Worm (Caenorhabditis elegans) whole organism, L4 larva: Measurements from ENCODE around the gene acd-4.

Experiments
- F49E8.2 ChIP-seq: sonication (generic microtip); optimal IDR thresholded peaks from 2 replicates; lab custom pipeline; 2016; ENCODE audit warnings: missing compliant biosample characterization, mild to moderate bottlenecking, missing genetic modification characterization, borderline replicate concordance
- ama-1 ChIP-seq: fragments of 150-350 bp; optimal IDR thresholded peaks from 2 replicates; lab custom pipeline; 2014; ENCODE audit warnings: inconsistent platforms, mixed read lengths
- ces-1 ChIP-seq: fragments of 150-350 bp; sonication (generic microtip); optimal IDR thresholded peaks from 4 replicates; lab custom pipeline; 2014; ENCODE audit warnings: missing biosample characterization, missing genetic modification reagents, missing genetic modification characterization
- fos-1 ChIP-seq: fragments of 150-350 bp; optimal IDR thresholded peaks from 2 replicates; lab custom pipeline; 2014; ENCODE audit warnings: missing biosample characterization, missing genetic modification characterization
- lin-13 ChIP-seq: fragments of 150-350 bp; optimal IDR thresholded peaks from 2 replicates; lab custom pipeline; 2014; ENCODE audit warnings: missing biosample characterization, missing genetic modification reagents, missing genetic modification characterization
- lin-39 ChIP-seq: fragments of 150-350 bp; optimal IDR thresholded peaks from 2 replicates; lab custom pipeline; 2014; ENCODE audit warnings: missing biosample characterization, missing genetic modification reagents, missing genetic modification characterization
- nhr-102 ChIP-seq: sonication (generic microtip); optimal IDR thresholded peaks from 2 replicates; lab custom pipeline; 2016; ENCODE audit warnings: mild to moderate bottlenecking, missing genetic modification characterization, moderate library complexity, missing compliant biosample characterization
- nhr-11 ChIP-seq: fragments of 150-350 bp; optimal IDR thresholded peaks from 2 replicates; lab custom pipeline; 2014; ENCODE audit warnings: missing biosample characterization, missing genetic modification characterization
- php-3 ChIP-seq: fragments of 200-800 bp; sonication (Bioruptor generic); IDR thresholded peaks from 2 replicates; pipeline ENCODE4 v1.3.6; 2022; ENCODE audit warnings: missing genetic modification reagents, missing genetic modification characterization, missing compliant biosample characterization
- pqm-1 ChIP-seq: sonication (generic microtip); optimal IDR thresholded peaks from 2 replicates; lab custom pipeline; 2017; ENCODE audit warnings: missing biosample characterization, missing genetic modification characterization
- sdz-12 ChIP-seq: fragments of 200-800 bp; sonication (Bioruptor generic); optimal IDR thresholded peaks from 2 replicates; lab custom pipeline; 2018; ENCODE audit warnings: mild to moderate bottlenecking, missing genetic modification characterization, missing compliant biosample characterization
- snpc-4 ChIP-seq: fragments of 150-350 bp; optimal IDR thresholded peaks from 2 replicates; lab custom pipeline; 2014; ENCODE audit warnings: missing biosample characterization, missing genetic modification characterization
- zip-11 ChIP-seq: fragments of 200-800 bp; sonication (Bioruptor generic); IDR thresholded peaks from 2 replicates; pipeline ENCODE4 v1.3.6; 2022; ENCODE audit warnings: missing genetic modification characterization, missing compliant biosample characterization
- ztf-11 ChIP-seq: fragments of 150-350 bp; optimal IDR thresholded peaks from 2 replicates; lab custom pipeline; 2014; ENCODE audit warnings: missing biosample characterization, missing genetic modification characterization

DNA sequence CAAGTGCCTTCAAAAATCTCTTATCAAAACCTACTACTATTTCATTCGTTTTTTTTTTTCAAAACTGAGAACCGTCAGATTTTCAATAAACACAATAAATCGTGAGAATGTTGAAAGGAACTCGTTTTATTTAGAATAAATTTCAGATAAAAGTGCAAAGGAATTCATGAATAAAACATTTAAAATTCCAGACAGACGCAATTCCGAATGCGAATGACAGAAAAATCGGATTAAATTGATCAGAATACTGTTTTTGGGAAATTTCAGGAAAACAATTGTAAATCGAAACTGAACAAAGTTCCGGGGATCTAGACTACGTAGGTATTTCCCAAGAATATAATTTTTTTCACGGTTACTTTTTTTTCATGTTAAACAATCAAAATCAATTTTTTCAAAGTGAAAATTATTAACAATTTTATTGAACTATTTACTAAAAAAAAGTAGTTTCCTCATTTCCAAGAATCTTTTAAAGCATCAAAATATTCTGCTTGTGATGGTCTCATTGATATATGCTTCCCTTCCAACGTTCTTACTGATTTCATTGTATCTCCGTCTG, 33.6 kb downstream of the acd-4 start:
- TF ChIP-seq nhr-102 (no peak), snpc-4 (tag; lab: Kevin White, UChicago) (no peak), nhr-11 (tag; lab: Kevin White, UChicago) (no peak), pqm-1 (no peak), F49E8.2 (no peak), fos-1 (tag; lab: Kevin White, UChicago) (no peak), ama-1 (lab: Kevin White, UChicago) (no peak), ztf-11 (tag; lab: Kevin White, UChicago) (no peak), lin-39 (tag; lab: Kevin White, UChicago) (no peak), zip-11 (no peak), ces-1 (no peak), php-3 (GFP tag; lab: Robert Waterston, UW) (no peak), sdz-12 (GFP tag; lab: Kevin White, UChicago) (no peak), lin-13 (GFP tag; lab: Kevin White, UChicago) (no peak)
